Worm (Caenorhabditis elegans) whole organism, L1 larva: ENCODE measurements around the gene T14A8.2.

Experiments
- C34B4.2 ChIP-seq: sonication (generic microtip); optimal IDR thresholded peaks from 2 replicates; lab custom pipeline; 2017; ENCODE audit warnings: mild to moderate bottlenecking, missing genetic modification characterization, missing compliant biosample characterization
- Y116A8C.19 ChIP-seq: sonication (generic microtip); optimal IDR thresholded peaks from 2 replicates; lab custom pipeline; 2016; ENCODE audit warnings: missing compliant biosample characterization, missing genetic modification characterization, borderline replicate concordance
- blmp-1 ChIP-seq: fragments of 150-350 bp; optimal IDR thresholded peaks from 2 replicates; lab custom pipeline; 2014; ENCODE audit warnings: missing biosample characterization, missing genetic modification characterization
- ceh-82 ChIP-seq, 3 experiments: fragments of 150-350 bp in 1 of 3; sonication (generic microtip) in 2 of 3; optimal IDR thresholded peaks; 2 replicates each; lab custom pipeline; 2014 to 2017; ENCODE audit warnings: missing biosample characterization in 3 of 3, missing genetic modification characterization in 3 of 3
- ceh-90 ChIP-seq: sonication (generic microtip); optimal IDR thresholded peaks from 2 replicates; lab custom pipeline; 2016; ENCODE audit warnings: missing genetic modification characterization, missing compliant biosample characterization
- dpl-1 ChIP-seq, 3 experiments: fragments of 150-350 bp in 2 of 3; sonication (generic microtip) in 1 of 3; optimal IDR thresholded peaks; 2 replicates each; lab custom pipeline; 2014 to 2017; ENCODE audit warnings: missing biosample characterization in 3 of 3, missing genetic modification characterization in 3 of 3, missing genetic modification reagents in 3 of 3
- efl-1 ChIP-seq, 4 experiments: fragments of 150-350 bp; optimal IDR thresholded peaks in 3 of 4; peaks in 1 of 4; 1 replicate in 1 of 4; 2 replicates in 3 of 4; lab custom pipeline; 2014; ENCODE audit warnings: missing biosample characterization in 2 of 4, missing genetic modification characterization in 2 of 4, missing genetic modification reagents in 2 of 4
- egl-27 ChIP-seq, 2 experiments: fragments of 150-350 bp in 1 of 2; sonication (generic microtip); optimal IDR thresholded peaks; 3 replicates each; lab custom pipeline; 2017 to 2018; ENCODE audit warnings: missing biosample characterization in 2 of 2, missing genetic modification characterization in 2 of 2, missing genetic modification reagents in 2 of 2
- elt-2 ChIP-seq: sonication (generic microtip); optimal IDR thresholded peaks from 2 replicates; lab custom pipeline; 2016; ENCODE audit warnings: missing genetic modification characterization, mild to moderate bottlenecking, inconsistent platforms, missing compliant biosample characterization, missing genetic modification reagents
- elt-3 ChIP-seq, 6 experiments: fragments of 150-350 bp in 1 of 6; sonication (generic microtip); optimal IDR thresholded peaks; 2 replicates each; lab custom pipeline; 2017 to 2018; ENCODE audit warnings: missing biosample characterization in 6 of 6, missing genetic modification characterization in 6 of 6, inconsistent platforms in 1 of 6
- fkh-10 ChIP-seq: sonication (generic microtip); optimal IDR thresholded peaks from 2 replicates; lab custom pipeline; 2017; ENCODE audit warnings: missing biosample characterization, missing genetic modification reagents, missing genetic modification characterization
- fkh-8 ChIP-seq: sonication (generic microtip); optimal IDR thresholded peaks from 2 replicates; lab custom pipeline; 2016; ENCODE audit warnings: mild to moderate bottlenecking, missing genetic modification characterization, missing compliant biosample characterization
- hlh-17 ChIP-seq: fragments of 200-800 bp; sonication (Bioruptor generic); optimal IDR thresholded peaks from 2 replicates; lab custom pipeline; 2018; ENCODE audit warnings: missing genetic modification characterization, mild to moderate bottlenecking, missing compliant biosample characterization, moderate library complexity, borderline replicate concordance
- irx-1 ChIP-seq: sonication (generic microtip); optimal IDR thresholded peaks from 2 replicates; lab custom pipeline; 2016; ENCODE audit warnings: missing genetic modification characterization, missing compliant biosample characterization
- isw-1 ChIP-seq: fragments of 200-800 bp; sonication (Bioruptor generic); IDR thresholded peaks from 2 replicates; pipeline ENCODE4 v1.3.6; 2022; ENCODE audit warnings: missing genetic modification characterization, missing compliant biosample characterization
- mef-2 ChIP-seq: fragments of 150-350 bp; optimal IDR thresholded peaks from 2 replicates; lab custom pipeline; 2014; ENCODE audit warnings: missing biosample characterization, missing genetic modification characterization
- nhr-19 ChIP-seq: fragments of 200-800 bp; sonication (Bioruptor generic); conservative IDR thresholded peaks from 2 replicates; pipeline ENCODE4 v1.3.6; 2022; ENCODE audit warnings: missing genetic modification characterization, missing compliant biosample characterization
- nhr-20 ChIP-seq: sonication (generic microtip); optimal IDR thresholded peaks from 2 replicates; lab custom pipeline; 2016; ENCODE audit warnings: mild to moderate bottlenecking, missing genetic modification characterization, missing compliant biosample characterization
- nhr-237 ChIP-seq: fragments of 150-350 bp; optimal IDR thresholded peaks from 2 replicates; lab custom pipeline; 2014; ENCODE audit warnings: missing biosample characterization, missing genetic modification characterization
- nhr-47 ChIP-seq: sonication (generic microtip); optimal IDR thresholded peaks from 2 replicates; lab custom pipeline; 2016; ENCODE audit warnings: mild to moderate bottlenecking, missing genetic modification characterization, moderate library complexity, missing compliant biosample characterization
- nhr-90 ChIP-seq: sonication (generic microtip); optimal IDR thresholded peaks from 2 replicates; lab custom pipeline; 2016; ENCODE audit warnings: mild to moderate bottlenecking, missing genetic modification characterization, missing compliant biosample characterization; ENCODE audit not compliant: poor library complexity
- pag-3 ChIP-seq: sonication (generic microtip); optimal IDR thresholded peaks from 2 replicates; lab custom pipeline; 2017; ENCODE audit warnings: missing genetic modification characterization, mild to moderate bottlenecking, missing compliant biosample characterization, antibody characterized with exemption, borderline replicate concordance; ENCODE audit not compliant: insufficient read depth
- pqm-1 ChIP-seq: sonication (generic microtip); optimal IDR thresholded peaks from 3 replicates; lab custom pipeline; 2017; ENCODE audit warnings: missing biosample characterization, missing genetic modification characterization
- skn-1 ChIP-seq: fragments of 150-350 bp; optimal IDR thresholded peaks from 2 replicates; lab custom pipeline; 2014; ENCODE audit warnings: missing biosample characterization, missing genetic modification characterization
- snu-23 ChIP-seq: sonication (generic microtip); optimal IDR thresholded peaks from 2 replicates; lab custom pipeline; 2016; ENCODE audit warnings: missing genetic modification characterization, missing compliant biosample characterization
- sox-4 ChIP-seq: sonication (generic microtip); optimal IDR thresholded peaks from 2 replicates; lab custom pipeline; 2016; ENCODE audit warnings: missing genetic modification characterization, missing compliant biosample characterization
- sup-37 ChIP-seq: fragments of 200-800 bp; sonication (Bioruptor generic); optimal IDR thresholded peaks from 2 replicates; lab custom pipeline; 2018; ENCODE audit warnings: mild to moderate bottlenecking, missing genetic modification characterization, missing compliant biosample characterization
- tbx-2 ChIP-seq: sonication (generic microtip); optimal IDR thresholded peaks from 2 replicates; lab custom pipeline; 2016; ENCODE audit warnings: missing genetic modification characterization, missing compliant biosample characterization
- unc-130 ChIP-seq: fragments of 150-350 bp; optimal IDR thresholded peaks from 2 replicates; lab custom pipeline; 2017; ENCODE audit warnings: missing biosample characterization, missing genetic modification characterization, inconsistent platforms
- unc-98 ChIP-seq: fragments of 200-800 bp; sonication (Bioruptor generic); IDR thresholded peaks from 2 replicates; pipeline ENCODE4 v1.3.6; 2022; ENCODE audit warnings: missing genetic modification characterization, missing compliant biosample characterization
- xbp-1 ChIP-seq: sonication (generic microtip); optimal IDR thresholded peaks from 2 replicates; lab custom pipeline; 2016; ENCODE audit warnings: missing genetic modification characterization, missing compliant biosample characterization
- zip-4 ChIP-seq: fragments of 200-800 bp; sonication (Bioruptor generic); optimal IDR thresholded peaks from 2 replicates; lab custom pipeline; 2018; ENCODE audit warnings: mild to moderate bottlenecking, missing genetic modification characterization, moderate library complexity, missing compliant biosample characterization

Gene T14A8.2

ce11 chrIV:7815683-7816183 is 6.7 kb downstream of the T14A8.2 start, which contains the start of gene cdgs-1 (continued):
- TF ChIP-seq tbx-2 (tag; lab: Kevin White, UChicago) (peak; percentile 28), hlh-17 (GFP tag; lab: Kevin White, UChicago) (no peak), nhr-47 (tag; lab: Kevin White, UChicago) (peak; percentile 29), nhr-237 (tag; lab: Kevin White, UChicago) (no peak), ceh-90 (tag; lab: Kevin White, UChicago) (no peak)

ce11 chrIV:7812709-7813108 is 9.7 kb downstream of the T14A8.2 start, which contains the start of gene zgpa-1:
zgpa-1 (minus strand) TSS chrIV:7812809.
- TF ChIP-seq zip-4 (GFP tag; lab: Kevin White, UChicago) (no peak), irx-1 (tag; lab: Kevin White, UChicago) (no peak), sox-4 (tag; lab: Kevin White, UChicago) (no peak), ceh-82 (tag; optimal IDR thresholded peaks at IDR 0.05; lab: Kevin White, UChicago) (no peak)

ce11 chrIV:7808583-7808982 is 13.8 kb downstream of the T14A8.2 start, which contains the start of gene C33H5.1:
C33H5.1 (plus strand) TSS chrIV:7808912.
- TF ChIP-seq fkh-8 (tag; lab: Kevin White, UChicago) (no peak), unc-130 (no peak), blmp-1 (tag; lab: Kevin White, UChicago) (peak; percentile 10), efl-1 (optimal IDR thresholded peaks at IDR 0.05; lab: Kevin White, UChicago) (no peak), efl-1 (GFP tag; optimal IDR thresholded peaks at IDR 0.05 in 1 of 2; lab: Kevin White, UChicago) (peak in 1 of 2 experiments; percentile 53), elt-2 (tag; lab: Kevin White, UChicago) (no peak)

- TF ChIP-seq C34B4.2 (tag; lab: Kevin White, UChicago) (no peak), blmp-1 (tag; lab: Kevin White, UChicago) (peak; percentile 37), pqm-1 (tag; lab: Kevin White, UChicago) (no peak)
Observed at ce11 chrIV:7804740-7805139, 17.7 kb downstream of the T14A8.2 start, which contains the start of gene C33H5.2. C33H5.2 (plus strand) TSS chrIV:7805040.

- TF ChIP-seq isw-1 (GFP tag; lab: Robert Waterston, UW), result no peak
- TF ChIP-seq, all 84 proteins: peak for 0
Observed at ce11 chrIV:7803250-7803649, 19.2 kb downstream of the T14A8.2 start, which contains the start of gene C33H5.16. C33H5.16 (minus strand) TSS chrIV:7803350.

- TF ChIP-seq snu-23 (no peak), elt-3 (tag; optimal IDR thresholded peaks at IDR 0.05; lab: Kevin White, UChicago) (no peak), sup-37 (no peak), xbp-1 (tag; lab: Kevin White, UChicago) (no peak), egl-27 (tag; optimal IDR thresholded peaks at IDR 0.05; lab: Kevin White, UChicago) (no peak), efl-1 (optimal IDR thresholded peaks at IDR 0.05; lab: Kevin White, UChicago) (no peak), efl-1 (GFP tag; optimal IDR thresholded peaks at IDR 0.05 in 1 of 2; lab: Kevin White, UChicago) (no peak)
Observed at ce11 chrIV:7800338-7800737, 22.1 kb downstream of the T14A8.2 start.

ce11 chrIV:7796432-7797113 is 25.9 kb downstream of the T14A8.2 start, which contains the start of gene sgo-1:
sgo-1 (minus strand) TSS chrIV:7796482.
- no peak for TF ChIP-seq Y116A8C.19 (tag; lab: Kevin White, UChicago)
- peak; percentile 1 to 16 for TF ChIP-seq efl-1 (optimal IDR thresholded peaks at IDR 0.05; lab: Kevin White, UChicago)
- TF ChIP-seq efl-1 (GFP tag; optimal IDR thresholded peaks at IDR 0.05 in 1 of 2; lab: Kevin White, UChicago), result no peak
- TF ChIP-seq, all 84 proteins: peak for 1

- TF ChIP-seq unc-98 (GFP tag; lab: Robert Waterston, UW) (no peak), skn-1 (no peak), mef-2 (tag; lab: Kevin White, UChicago) (no peak), fkh-10 (GFP tag; lab: Kevin White, UChicago) (no peak), nhr-20 (tag; lab: Kevin White, UChicago) (no peak), ceh-82 (tag; optimal IDR thresholded peaks at IDR 0.05; lab: Kevin White, UChicago) (no peak), nhr-90 (tag; lab: Kevin White, UChicago) (no peak), irx-1 (tag; lab: Kevin White, UChicago) (no peak), dpl-1 (GFP tag; optimal IDR thresholded peaks at IDR 0.05; lab: Kevin White, UChicago) (no peak), nhr-19 (no peak), pag-3 (no peak), ceh-90 (tag; lab: Kevin White, UChicago) (no peak)
Observed at ce11 chrIV:7794709-7795108, 27.7 kb downstream of the T14A8.2 start, which contains the start of gene ntp-1. ntp-1 (minus strand) TSS chrIV:7794809.
